Worm (Caenorhabditis elegans) whole organism, L3 larva: ENCODE measurements around the gene Y39G8B.9.

Source experiments
- aly-2 ChIP-seq: fragments of 150-350 bp; optimal IDR thresholded peaks from 2 replicates; lab custom pipeline; 2014; ENCODE audit warnings: missing biosample characterization, missing genetic modification characterization
- ceh-82 ChIP-seq: fragments of 150-350 bp; optimal IDR thresholded peaks from 2 replicates; lab custom pipeline; 2014; ENCODE audit warnings: missing biosample characterization, missing genetic modification characterization
- egl-27 ChIP-seq: sonication (generic microtip); optimal IDR thresholded peaks from 4 replicates; lab custom pipeline; 2017; ENCODE audit warnings: missing biosample characterization, missing genetic modification reagents, missing genetic modification characterization
- elt-3 ChIP-seq, 3 experiments: fragments of 150-350 bp in 1 of 3; sonication (generic microtip) in 2 of 3; optimal IDR thresholded peaks; 2 replicates in 2 of 3; 4 replicates in 1 of 3; lab custom pipeline; 2014 to 2017; ENCODE audit warnings: missing biosample characterization in 3 of 3, missing genetic modification characterization in 3 of 3
- nhr-25 ChIP-seq: sonication (generic microtip); optimal IDR thresholded peaks from 2 replicates; lab custom pipeline; 2017; ENCODE audit warnings: missing biosample characterization, missing genetic modification characterization
- skn-1 ChIP-seq: fragments of 150-350 bp; optimal IDR thresholded peaks from 2 replicates; lab custom pipeline; 2014; ENCODE audit warnings: missing biosample characterization, missing genetic modification characterization
- unc-62 ChIP-seq: fragments of 150-350 bp; sonication (generic microtip); optimal IDR thresholded peaks from 4 replicates; lab custom pipeline; 2014; ENCODE audit warnings: missing biosample characterization, missing genetic modification reagents, missing genetic modification characterization
- zag-1 ChIP-seq: fragments of 150-350 bp; optimal IDR thresholded peaks from 2 replicates; lab custom pipeline; 2014; ENCODE audit warnings: missing biosample characterization, missing genetic modification characterization

- TF ChIP-seq zag-1 (no peak), nhr-25 (tag; lab: Kevin White, UChicago) (no peak), egl-27 (tag; lab: Kevin White, UChicago) (no peak), aly-2 (tag; lab: Kevin White, UChicago) (no peak), elt-3 (tag; optimal IDR thresholded peaks at IDR 0.05; lab: Kevin White, UChicago) (no peak), ceh-82 (tag; lab: Kevin White, UChicago) (no peak), skn-1 (no peak), unc-62 (GFP tag; lab: Kevin White, UChicago) (no peak)
Measured at ce11 chrII:13966242-13966641, 14.9 kb upstream of the Y39G8B.9 start, which contains the start of gene W07G1.7.
